Fruit fly (Drosophila melanogaster) whole organism, pupa: Measurements from ENCODE around the gene eIF1.

Experiments used
- CG34367 ChIP-seq: fragments of 200-800 bp; sonication (Bioruptor generic); optimal IDR thresholded peaks from 2 replicates; lab custom pipeline; 2018; ENCODE audit warnings: missing biosample characterization, mild to moderate bottlenecking, missing genetic modification characterization
- D1 ChIP-seq: fragments of 200-800 bp; sonication (Bioruptor generic); optimal IDR thresholded peaks from 2 replicates; lab custom pipeline; 2018; ENCODE audit warnings: missing biosample characterization, mild to moderate bottlenecking, missing genetic modification characterization, moderate library complexity
- EcR ChIP-seq: fragments of 200-800 bp; sonication (Bioruptor generic); optimal IDR thresholded peaks from 3 replicates; lab custom pipeline; 2019; ENCODE audit warnings: missing biosample characterization, missing genetic modification characterization, mild to moderate bottlenecking, moderate library complexity, missing genetic modification reagents
- Pif1B ChIP-seq: fragments of 200-800 bp; sonication (Bioruptor generic); optimal IDR thresholded peaks from 3 replicates; lab custom pipeline; 2016; ENCODE audit warnings: missing biosample characterization, missing genetic modification characterization
- Snoo ChIP-seq: fragments of 200-800 bp; sonication (Bioruptor generic); optimal IDR thresholded peaks from 3 replicates; lab custom pipeline; 2017; ENCODE audit warnings: missing biosample characterization, mild to moderate bottlenecking, missing genetic modification characterization, inconsistent platforms
- fd96Ca ChIP-seq: fragments of 200-800 bp; sonication (Bioruptor generic); IDR thresholded peaks from 3 replicates; pipeline ENCODE4 v1.3.6; 2022; ENCODE audit warnings: missing biosample characterization, missing genetic modification characterization

DNA sequence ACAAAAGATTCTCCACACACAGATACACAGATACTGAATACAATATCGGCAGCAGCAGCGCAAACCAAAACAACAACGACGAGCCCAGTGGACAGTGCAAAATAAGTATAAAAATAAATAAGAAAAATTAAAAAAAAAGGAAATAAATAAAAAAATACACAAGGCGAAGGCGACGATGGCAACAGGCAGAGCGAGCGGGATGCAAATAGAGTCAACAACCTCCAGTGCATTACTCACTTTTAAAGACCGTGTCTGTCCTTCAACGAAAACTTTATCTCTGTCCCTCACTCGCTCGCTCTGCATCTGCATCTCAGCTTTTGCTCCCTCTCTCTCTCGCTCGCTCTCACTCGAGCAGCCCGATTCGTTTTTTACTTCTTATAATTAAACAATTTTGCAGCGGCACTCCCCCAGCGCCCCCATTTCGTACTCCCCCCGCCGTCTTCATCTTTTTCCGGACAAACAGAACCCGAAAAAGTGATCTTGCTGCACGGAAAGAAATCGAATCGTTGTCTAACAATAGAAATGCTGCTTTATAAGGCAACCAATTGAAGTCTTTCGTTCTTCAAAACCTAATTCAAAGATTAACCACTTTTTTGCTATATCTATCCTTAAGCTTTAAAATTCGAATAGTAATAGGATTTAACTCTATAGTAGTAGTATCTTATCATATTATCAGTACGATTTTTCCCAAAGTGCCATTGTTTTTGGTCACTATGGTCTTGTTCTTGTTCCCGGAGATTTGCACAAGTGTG lies 23.4 kb downstream of the eIF1 start:
- TF ChIP-seq D1 (tag; lab: Kevin White, UChicago): peak; percentile 97
- peak; percentile 99 for TF ChIP-seq Pif1B (GFP tag; lab: Kevin White, UChicago)
- TF ChIP-seq Snoo (tag; lab: Kevin White, UChicago): peak; percentile 99
- peak; percentile 96 for TF ChIP-seq fd96Ca (GFP tag; lab: Robert Waterston, UW)
- TF ChIP-seq CG34367 (tag; lab: Kevin White, UChicago): peak; percentile 98
- peak; percentile 100 for TF ChIP-seq EcR (GFP tag; lab: Kevin White, UChicago)
